Fruit fly (Drosophila melanogaster) whole organism, embryonic: ENCODE data around the gene Sym.

Source experiments
- Antp ChIP-seq: fragments of 200-800 bp; sonication (Bioruptor generic); optimal IDR thresholded peaks from 3 replicates; lab custom pipeline; 2016; ENCODE audit warnings: missing biosample characterization, missing genetic modification characterization
- Asciz ChIP-seq: fragments of 200-800 bp; sonication (Bioruptor generic); optimal IDR thresholded peaks from 2 replicates; lab custom pipeline; 2017; ENCODE audit warnings: missing biosample characterization, mild to moderate bottlenecking, missing genetic modification characterization, missing genetic modification reagents
- CG10543 ChIP-seq: fragments of 200-800 bp; sonication (Bioruptor generic); optimal IDR thresholded peaks from 3 replicates; lab custom pipeline; 2017; ENCODE audit warnings: missing biosample characterization, mild to moderate bottlenecking, missing genetic modification characterization, moderate library complexity
- CG11247 ChIP-seq: fragments of 200-800 bp; sonication (Bioruptor generic); IDR thresholded peaks from 2 replicates; pipeline ENCODE4 v1.3.6; 2022; ENCODE audit warnings: missing biosample characterization, missing genetic modification characterization
- CG12236 ChIP-seq: fragments of 200-800 bp; sonication (Bioruptor generic); optimal IDR thresholded peaks from 2 replicates; lab custom pipeline; 2016; ENCODE audit warnings: missing biosample characterization, missing genetic modification characterization
- CG12391 ChIP-seq: fragments of 200-800 bp; sonication (Bioruptor generic); optimal IDR thresholded peaks from 3 replicates; lab custom pipeline; 2018; ENCODE audit warnings: missing biosample characterization, mild to moderate bottlenecking, missing genetic modification characterization, moderate library complexity
- CG12659 ChIP-seq: fragments of 200-800 bp; sonication (Bioruptor generic); optimal IDR thresholded peaks from 3 replicates; lab custom pipeline; 2017; ENCODE audit warnings: mild to moderate bottlenecking, missing biosample characterization, missing genetic modification reagents, missing genetic modification characterization
- CG14441 ChIP-seq: fragments of 200-800 bp; sonication (Bioruptor generic); IDR thresholded peaks from 2 replicates; pipeline ENCODE4 v1.3.6; 2022; ENCODE audit warnings: missing biosample characterization, missing genetic modification characterization
- CG17186 ChIP-seq: fragments of 200-800 bp; sonication (Bioruptor generic); optimal IDR thresholded peaks from 3 replicates; lab custom pipeline; 2017; ENCODE audit warnings: missing biosample characterization, missing genetic modification reagents, missing genetic modification characterization
- CG17912 ChIP-seq: fragments of 200-800 bp; sonication (Bioruptor generic); optimal IDR thresholded peaks from 2 replicates; lab custom pipeline; 2018; ENCODE audit warnings: missing biosample characterization, mild to moderate bottlenecking, missing genetic modification characterization
- CG1832 ChIP-seq: fragments of 200-800 bp; sonication (Bioruptor generic); optimal IDR thresholded peaks from 2 replicates; lab custom pipeline; 2017; ENCODE audit warnings: missing biosample characterization, mild to moderate bottlenecking, missing genetic modification characterization, inconsistent platforms
- CG2875 ChIP-seq: fragments of 200-800 bp; sonication (Bioruptor generic); optimal IDR thresholded peaks from 2 replicates; lab custom pipeline; 2017; ENCODE audit warnings: missing biosample characterization, mild to moderate bottlenecking, missing genetic modification characterization, missing genetic modification reagents
- CG3163 ChIP-seq: fragments of 200-800 bp; sonication (Bioruptor generic); optimal IDR thresholded peaks from 3 replicates; lab custom pipeline; 2016; ENCODE audit warnings: missing biosample characterization, missing genetic modification characterization
- CG33213 ChIP-seq: fragments of 200-800 bp; sonication (Bioruptor generic); optimal IDR thresholded peaks from 3 replicates; lab custom pipeline; 2016; ENCODE audit warnings: missing biosample characterization, missing genetic modification characterization
- CG33557 ChIP-seq: fragments of 200-800 bp; sonication (Bioruptor generic); optimal IDR thresholded peaks from 2 replicates; lab custom pipeline; 2019; ENCODE audit warnings: missing biosample characterization, mild to moderate bottlenecking, missing genetic modification characterization, moderate library complexity
- CG34376 ChIP-seq: fragments of 200-800 bp; sonication (Bioruptor generic); optimal IDR thresholded peaks from 2 replicates; lab custom pipeline; 2018; ENCODE audit warnings: missing biosample characterization, mild to moderate bottlenecking, missing genetic modification characterization
- CG3995 ChIP-seq: fragments of 200-800 bp; sonication (Bioruptor generic); optimal IDR thresholded peaks from 3 replicates; lab custom pipeline; 2016; ENCODE audit warnings: missing biosample characterization, missing genetic modification characterization
- CG7271 ChIP-seq: fragments of 200-800 bp; sonication (Bioruptor generic); optimal IDR thresholded peaks from 2 replicates; lab custom pipeline; 2018; ENCODE audit warnings: missing biosample characterization, mild to moderate bottlenecking, missing genetic modification characterization, moderate library complexity
- CG7786 ChIP-seq: fragments of 200-800 bp; sonication (Bioruptor generic); optimal IDR thresholded peaks from 2 replicates; lab custom pipeline; 2016; ENCODE audit warnings: missing biosample characterization, missing genetic modification characterization
- CG9932 ChIP-seq: fragments of 200-800 bp; sonication (Bioruptor generic); IDR thresholded peaks from 2 replicates; pipeline ENCODE4 v1.3.6; 2022; ENCODE audit warnings: missing biosample characterization, missing genetic modification characterization
- D19B ChIP-seq: fragments of 200-800 bp; sonication (Bioruptor generic); optimal IDR thresholded peaks from 2 replicates; lab custom pipeline; 2017; ENCODE audit warnings: missing biosample characterization, mild to moderate bottlenecking, missing genetic modification characterization
- Dek ChIP-seq: fragments of 200-800 bp; sonication (Bioruptor generic); optimal IDR thresholded peaks from 3 replicates; lab custom pipeline; 2019; ENCODE audit warnings: missing biosample characterization, mild to moderate bottlenecking, missing genetic modification characterization, moderate library complexity
- HHEX ChIP-seq: fragments of 200-800 bp; sonication (Bioruptor generic); optimal IDR thresholded peaks from 3 replicates; lab custom pipeline; 2017; ENCODE audit warnings: missing biosample characterization, mild to moderate bottlenecking, missing genetic modification characterization, missing genetic modification reagents
- Hmx ChIP-seq: fragments of 200-800 bp; sonication (Bioruptor generic); optimal IDR thresholded peaks from 2 replicates; lab custom pipeline; 2016; ENCODE audit warnings: missing biosample characterization, missing genetic modification characterization
- Mad ChIP-seq: fragments of 200-800 bp; sonication (Bioruptor generic); optimal IDR thresholded peaks from 2 replicates; lab custom pipeline; 2016; ENCODE audit warnings: missing biosample characterization, missing genetic modification characterization
- Max ChIP-seq: fragments of 200-800 bp; sonication (Bioruptor generic); optimal IDR thresholded peaks from 2 replicates; lab custom pipeline; 2016; ENCODE audit warnings: missing biosample characterization, mild to moderate bottlenecking, missing genetic modification characterization
- Nf-YC ChIP-seq: fragments of 200-800 bp; optimal IDR thresholded peaks from 3 replicates; lab custom pipeline; 2019; ENCODE audit warnings: missing biosample characterization, mild to moderate bottlenecking, missing genetic modification characterization, moderate library complexity
- Oaz ChIP-seq: fragments of 200-800 bp; sonication (Bioruptor generic); IDR thresholded peaks from 2 replicates; pipeline ENCODE4 v1.3.6; 2022; ENCODE audit warnings: missing biosample characterization, missing genetic modification characterization
- Ravus ChIP-seq: fragments of 200-800 bp; sonication (Bioruptor generic); IDR thresholded peaks from 2 replicates; pipeline ENCODE4 v1.3.6; 2022; ENCODE audit warnings: missing biosample characterization, missing genetic modification characterization
- Scr ChIP-seq: fragments of 200-800 bp; sonication (Bioruptor generic); IDR thresholded peaks from 2 replicates; pipeline ENCODE4 v1.3.6; 2022; ENCODE audit warnings: missing biosample characterization, missing genetic modification characterization; ENCODE audit not compliant: partially characterized antibody
- Spps ChIP-seq: fragments of 200-800 bp; sonication (Bioruptor generic); optimal IDR thresholded peaks from 2 replicates; lab custom pipeline; 2018; ENCODE audit warnings: missing biosample characterization, mild to moderate bottlenecking, missing genetic modification characterization
- amos ChIP-seq: fragments of 200-800 bp; sonication (Bioruptor generic); IDR thresholded peaks from 2 replicates; pipeline ENCODE4 v1.3.6; 2022; ENCODE audit warnings: missing biosample characterization, missing genetic modification characterization; ENCODE audit not compliant: partially characterized antibody
- cas ChIP-seq: fragments of 200-800 bp; sonication (Bioruptor generic); IDR thresholded peaks from 2 replicates; pipeline ENCODE4 v1.3.6; 2022; ENCODE audit warnings: missing biosample characterization, missing genetic modification characterization
- corto ChIP-seq: fragments of 200-800 bp; sonication (Bioruptor generic); optimal IDR thresholded peaks from 2 replicates; lab custom pipeline; 2016; ENCODE audit warnings: missing biosample characterization, mild to moderate bottlenecking, missing genetic modification characterization, moderate library complexity
- dysf ChIP-seq: fragments of 200-800 bp; sonication (Bioruptor generic); IDR thresholded peaks from 3 replicates; pipeline ENCODE4 v1.3.6; 2022; ENCODE audit warnings: missing biosample characterization, missing genetic modification characterization
- fd64A ChIP-seq: fragments of 200-800 bp; sonication (Bioruptor generic); optimal IDR thresholded peaks from 3 replicates; lab custom pipeline; 2018; ENCODE audit warnings: missing biosample characterization, mild to moderate bottlenecking, missing genetic modification characterization
- fru ChIP-seq: fragments of >200 bp; optimal IDR thresholded peaks from 2 replicates; lab custom pipeline; 2017
- her ChIP-seq: fragments of 200-800 bp; sonication (Bioruptor generic); optimal IDR thresholded peaks from 2 replicates; lab custom pipeline; 2016; ENCODE audit warnings: missing biosample characterization, missing genetic modification characterization
- hth ChIP-seq: fragments of >200 bp; optimal IDR thresholded peaks from 2 replicates; lab custom pipeline; 2017; ENCODE audit warnings: inconsistent platforms
- kay ChIP-seq: fragments of 200-800 bp; sonication (Bioruptor generic); optimal IDR thresholded peaks from 2 replicates; lab custom pipeline; 2016; ENCODE audit warnings: missing biosample characterization, missing genetic modification characterization
- lola ChIP-seq, 3 experiments: fragments of >200 bp in 2 of 3; fragments of 200-800 bp in 1 of 3; sonication (Bioruptor generic) in 1 of 3; optimal IDR thresholded peaks; 2 replicates each; lab custom pipeline; 2017 to 2019; ENCODE audit warnings: missing biosample characterization in 3 of 3, missing genetic modification characterization in 3 of 3, mild to moderate bottlenecking in 1 of 3, moderate library complexity in 1 of 3
- maf-S ChIP-seq: fragments of 200-800 bp; sonication (Bioruptor generic); optimal IDR thresholded peaks from 2 replicates; lab custom pipeline; 2016; ENCODE audit warnings: missing biosample characterization, missing genetic modification characterization
- nerfin-1 ChIP-seq: fragments of 200-800 bp; sonication (Bioruptor generic); optimal IDR thresholded peaks from 3 replicates; lab custom pipeline; 2019; ENCODE audit warnings: missing biosample characterization, mild to moderate bottlenecking, missing genetic modification characterization, moderate library complexity
- p53 ChIP-seq: fragments of 200-800 bp; sonication (Bioruptor generic); optimal IDR thresholded peaks from 2 replicates; lab custom pipeline; 2016; ENCODE audit warnings: missing biosample characterization, missing genetic modification characterization
- sima ChIP-seq: fragments of 200-800 bp; sonication (Bioruptor generic); optimal IDR thresholded peaks from 2 replicates; lab custom pipeline; 2016; ENCODE audit warnings: missing biosample characterization, missing genetic modification characterization
- slou ChIP-seq: fragments of 200-800 bp; sonication (Bioruptor generic); optimal IDR thresholded peaks from 3 replicates; lab custom pipeline; 2016; ENCODE audit warnings: missing biosample characterization, missing genetic modification characterization
- tgo ChIP-seq: fragments of 200-800 bp; sonication (Bioruptor generic); IDR thresholded peaks from 3 replicates; pipeline ENCODE4 v1.3.6; 2022; ENCODE audit warnings: missing biosample characterization, missing genetic modification characterization
- unc-4 ChIP-seq: fragments of 200-800 bp; sonication (Bioruptor generic); IDR thresholded peaks from 2 replicates; pipeline ENCODE4 v1.3.6; 2022; ENCODE audit warnings: missing biosample characterization, missing genetic modification characterization; ENCODE audit not compliant: partially characterized antibody
- zf30C ChIP-seq: fragments of 200-800 bp; sonication (Bioruptor generic); optimal IDR thresholded peaks from 3 replicates; lab custom pipeline; 2018; ENCODE audit warnings: missing biosample characterization, mild to moderate bottlenecking, missing genetic modification characterization

The Sym gene

dm6 chr3R:5742278-5743196 is at the start of gene Sym, which contains the start of gene Madm (continued):
- TF ChIP-seq sima (GFP tag; lab: Kevin White, UChicago) (no peak), CG12391 (tag; lab: Kevin White, UChicago) (peak; percentile 55), CG14441 (GFP tag; lab: Robert Waterston, UW) (0 out of 2 replicates have a peak, but pooled peaks have one; percentile 20), CG3163 (GFP tag; lab: Kevin White, UChicago) (no peak), CG7271 (tag; lab: Kevin White, UChicago) (peak; percentile 49), Scr (GFP tag; lab: Robert Waterston, UW) (peak; percentile 90), Oaz (no peak), kay (GFP tag; lab: Kevin White, UChicago) (peak; percentile 4), Max (GFP tag; lab: Kevin White, UChicago) (peak; percentile 70), CG7786 (GFP tag; lab: Kevin White, UChicago) (peak; percentile 1), CG10543 (peak; percentile 14), p53 (no peak), her (GFP tag; lab: Kevin White, UChicago) (peak; percentile 32), corto (GFP tag; lab: Kevin White, UChicago) (no peak), Ravus (GFP tag; lab: Robert Waterston, UW) (no peak), CG33213 (GFP tag; lab: Kevin White, UChicago) (peak; percentile 17), slou (GFP tag; lab: Kevin White, UChicago) (no peak), CG17912 (GFP tag; lab: Kevin White, UChicago) (no peak), CG11247 (no peak), D19B (GFP tag; lab: Kevin White, UChicago) (peak; percentile 4), CG12236 (GFP tag; lab: Kevin White, UChicago) (no peak), HHEX (no peak), dysf (GFP tag; lab: Robert Waterston, UW) (peak; percentile 7; the same call in 1 of the 3 replicates), tgo (GFP tag; lab: Robert Waterston, UW) (0 out of 3 replicates have a peak, but pooled peaks have one; percentile 44), CG33557 (GFP tag; lab: Kevin White, UChicago) (no peak), CG12659 (GFP tag; lab: Kevin White, UChicago) (peak; percentile 56), Mad (GFP tag; lab: Kevin White, UChicago) (peak; percentile 7), fru (lab: Kevin White, UChicago) (no peak), lola (GFP tag; optimal IDR thresholded peaks at IDR 0.05; lab: Kevin White, UChicago) (peak in 1 of 3 experiments; percentile 40), Antp (GFP tag; lab: Kevin White, UChicago) (peak; percentile 19), CG3995 (GFP tag; lab: Kevin White, UChicago) (peak; percentile 61), CG17186 (GFP tag; lab: Kevin White, UChicago) (peak; percentile 67), CG34376 (GFP tag; lab: Kevin White, UChicago) (no peak), cas (GFP tag; lab: Robert Waterston, UW) (no peak), hth (lab: Kevin White, UChicago) (no peak), CG2875 (GFP tag; lab: Kevin White, UChicago) (no peak), CG9932 (GFP tag; lab: Robert Waterston, UW) (peak; percentile 55; the same call in 1 of the 2 replicates), CG1832 (GFP tag; lab: Kevin White, UChicago) (no peak), zf30C (GFP tag; lab: Kevin White, UChicago) (no peak), unc-4 (GFP tag; lab: Robert Waterston, UW) (peak; percentile 81), amos (GFP tag; lab: Robert Waterston, UW) (peak; percentile 76), nerfin-1 (peak; percentile 3), Spps (tag; lab: Kevin White, UChicago) (no peak), maf-S (peak; percentile 40), Nf-YC (tag; lab: Kevin White, UChicago) (peak; percentile 49), Dek (tag; lab: Kevin White, UChicago) (peak; percentile 16), Asciz (no peak), fd64A (GFP tag; lab: Kevin White, UChicago) (no peak), Hmx (GFP tag; lab: Kevin White, UChicago) (peak; percentile 18)
